Fruit fly (Drosophila melanogaster) whole organism, embryonic: ENCODE data around the gene CG2247.
A peak's percentile ranks its signal among the peaks of the same experiment; 100 is the strongest.

Experiments used
- Blimp-1 ChIP-seq: fragments of 200-800 bp; sonication (Bioruptor generic); optimal IDR thresholded peaks from 3 replicates; lab custom pipeline; 2018; ENCODE audit warnings: missing biosample characterization, missing genetic modification characterization, mild to moderate bottlenecking, moderate library complexity, missing genetic modification reagents
- CG11247 ChIP-seq: fragments of 200-800 bp; sonication (Bioruptor generic); IDR thresholded peaks from 2 replicates; pipeline ENCODE4 v1.3.6; 2022; ENCODE audit warnings: missing biosample characterization, missing genetic modification characterization
- CG11398 ChIP-seq: fragments of 200-800 bp; sonication (Bioruptor generic); optimal IDR thresholded peaks from 2 replicates; lab custom pipeline; 2016; ENCODE audit warnings: missing biosample characterization, missing genetic modification characterization
- CG11456 ChIP-seq: fragments of 200-800 bp; sonication (Bioruptor generic); IDR thresholded peaks from 3 replicates; pipeline ENCODE4 v1.3.6; 2022; ENCODE audit warnings: missing biosample characterization, missing genetic modification characterization
- CG12071 ChIP-seq: fragments of 200-800 bp; sonication (Bioruptor generic); optimal IDR thresholded peaks from 3 replicates; lab custom pipeline; 2018; ENCODE audit warnings: missing biosample characterization, mild to moderate bottlenecking, missing genetic modification characterization
- CG12391 ChIP-seq: fragments of 200-800 bp; sonication (Bioruptor generic); optimal IDR thresholded peaks from 3 replicates; lab custom pipeline; 2018; ENCODE audit warnings: missing biosample characterization, mild to moderate bottlenecking, missing genetic modification characterization, moderate library complexity
- CG13296 ChIP-seq: fragments of 200-800 bp; sonication (Bioruptor generic); optimal IDR thresholded peaks from 3 replicates; lab custom pipeline; 2018; ENCODE audit warnings: missing biosample characterization, mild to moderate bottlenecking, missing genetic modification characterization
- CG14710 ChIP-seq: fragments of 200-800 bp; sonication (Bioruptor generic); optimal IDR thresholded peaks from 3 replicates; lab custom pipeline; 2019; ENCODE audit warnings: missing biosample characterization, mild to moderate bottlenecking, missing genetic modification characterization, moderate library complexity
- CG14860 ChIP-seq: fragments of 200-800 bp; sonication (Bioruptor generic); IDR thresholded peaks from 3 replicates; pipeline ENCODE4 v1.3.6; 2022; ENCODE audit warnings: missing biosample characterization, missing genetic modification characterization; ENCODE audit not compliant: partially characterized antibody
- CG15514 ChIP-seq: fragments of 200-800 bp; sonication (Bioruptor generic); optimal IDR thresholded peaks from 3 replicates; lab custom pipeline; 2017; ENCODE audit warnings: missing biosample characterization, missing genetic modification characterization, mild to moderate bottlenecking, moderate library complexity, missing genetic modification reagents
- CG16863 ChIP-seq: fragments of 200-800 bp; sonication (Bioruptor generic); optimal IDR thresholded peaks from 3 replicates; lab custom pipeline; 2016; ENCODE audit warnings: missing biosample characterization, missing genetic modification characterization
- CG1792 ChIP-seq: fragments of 200-800 bp; sonication (Bioruptor generic); optimal IDR thresholded peaks from 2 replicates; lab custom pipeline; 2016; ENCODE audit warnings: missing biosample characterization, missing genetic modification characterization
- CG1832 ChIP-seq: fragments of 200-800 bp; sonication (Bioruptor generic); optimal IDR thresholded peaks from 2 replicates; lab custom pipeline; 2017; ENCODE audit warnings: missing biosample characterization, mild to moderate bottlenecking, missing genetic modification characterization, inconsistent platforms
- CG3065 ChIP-seq: fragments of 200-800 bp; sonication (Bioruptor generic); optimal IDR thresholded peaks from 2 replicates; lab custom pipeline; 2016; ENCODE audit warnings: missing biosample characterization, missing genetic modification characterization
- CG4328 ChIP-seq: fragments of 200-800 bp; sonication (Bioruptor generic); optimal IDR thresholded peaks from 3 replicates; lab custom pipeline; 2017; ENCODE audit warnings: missing biosample characterization, missing genetic modification reagents, missing genetic modification characterization
- CG4424 ChIP-seq: fragments of 200-800 bp; sonication (Bioruptor generic); optimal IDR thresholded peaks from 3 replicates; lab custom pipeline; 2016; ENCODE audit warnings: missing biosample characterization, missing genetic modification characterization
- CG6854 ChIP-seq: fragments of 200-800 bp; sonication (Bioruptor generic); optimal IDR thresholded peaks from 3 replicates; lab custom pipeline; 2017; ENCODE audit warnings: missing biosample characterization, mild to moderate bottlenecking, missing genetic modification characterization
- CG7839 ChIP-seq: fragments of 200-800 bp; sonication (Bioruptor generic); optimal IDR thresholded peaks from 3 replicates; lab custom pipeline; 2018; ENCODE audit warnings: missing biosample characterization, mild to moderate bottlenecking, missing genetic modification characterization, moderate library complexity
- CG8765 ChIP-seq: fragments of 200-800 bp; sonication (Bioruptor generic); IDR thresholded peaks from 2 replicates; pipeline ENCODE4 v1.3.6; 2022; ENCODE audit warnings: missing biosample characterization, missing genetic modification characterization
- CG9215 ChIP-seq: fragments of 200-800 bp; sonication (Bioruptor generic); IDR thresholded peaks from 2 replicates; pipeline ENCODE4 v1.3.6; 2022; ENCODE audit warnings: missing biosample characterization, missing genetic modification characterization
- CHES-1-like ChIP-seq: fragments of 200-800 bp; sonication (Bioruptor generic); optimal IDR thresholded peaks from 2 replicates; lab custom pipeline; 2016; ENCODE audit warnings: missing biosample characterization, missing genetic modification characterization
- D19A ChIP-seq: fragments of 200-800 bp; optimal IDR thresholded peaks from 3 replicates; lab custom pipeline; 2019; ENCODE audit warnings: missing biosample characterization, mild to moderate bottlenecking, missing genetic modification characterization, moderate library complexity
- HLH4C ChIP-seq: fragments of 200-800 bp; sonication (Bioruptor generic); IDR thresholded peaks from 3 replicates; pipeline ENCODE4 v1.3.6; 2022; ENCODE audit warnings: missing biosample characterization, missing genetic modification characterization; ENCODE audit not compliant: partially characterized antibody
- HLH54F ChIP-seq: fragments of 200-800 bp; sonication (Bioruptor generic); optimal IDR thresholded peaks from 3 replicates; lab custom pipeline; 2016; ENCODE audit warnings: missing biosample characterization, missing genetic modification characterization
- HLHmδ ChIP-seq: fragments of 200-800 bp; sonication (Bioruptor generic); optimal IDR thresholded peaks from 2 replicates; lab custom pipeline; 2018; ENCODE audit warnings: missing biosample characterization, mild to moderate bottlenecking, missing genetic modification characterization, moderate library complexity
- Hmx ChIP-seq: fragments of 200-800 bp; sonication (Bioruptor generic); optimal IDR thresholded peaks from 2 replicates; lab custom pipeline; 2016; ENCODE audit warnings: missing biosample characterization, missing genetic modification characterization
- Hr78 ChIP-seq, 2 experiments: fragments of 200-800 bp in 1 of 2; fragments of >200 bp in 1 of 2; sonication (Bioruptor generic) in 1 of 2; optimal IDR thresholded peaks; 2 replicates each; lab custom pipeline; 2017 to 2019; ENCODE audit warnings: missing biosample characterization in 2 of 2, missing genetic modification characterization in 2 of 2, mild to moderate bottlenecking in 1 of 2, moderate library complexity in 1 of 2
- Myb ChIP-seq: fragments of 200-800 bp; sonication (Bioruptor generic); optimal IDR thresholded peaks from 2 replicates; lab custom pipeline; 2016; ENCODE audit warnings: missing biosample characterization, missing genetic modification characterization
- Oli ChIP-seq: fragments of 200-800 bp; sonication (Bioruptor generic); optimal IDR thresholded peaks from 2 replicates; lab custom pipeline; 2018; ENCODE audit warnings: missing biosample characterization, mild to moderate bottlenecking, missing genetic modification characterization, moderate library complexity
- Sin3A ChIP-seq: fragments of >200 bp; optimal IDR thresholded peaks from 2 replicates; lab custom pipeline; 2018
- Taf1 ChIP-seq: fragments of 200-800 bp; sonication (Bioruptor generic); IDR thresholded peaks from 2 replicates; pipeline ENCODE4 v1.3.6; 2022; ENCODE audit warnings: missing biosample characterization, missing genetic modification characterization
- Vsx1 ChIP-seq: fragments of 200-800 bp; sonication (Bioruptor generic); optimal IDR thresholded peaks from 2 replicates; lab custom pipeline; 2017; ENCODE audit warnings: missing biosample characterization, mild to moderate bottlenecking, missing genetic modification characterization, missing genetic modification reagents
- al ChIP-seq: fragments of 200-800 bp; sonication (Bioruptor generic); IDR thresholded peaks from 2 replicates; pipeline ENCODE4 v1.3.6; 2022; ENCODE audit warnings: missing biosample characterization, missing genetic modification characterization
- bcd ChIP-seq: fragments of 200-800 bp; sonication (Bioruptor generic); optimal IDR thresholded peaks from 2 replicates; lab custom pipeline; 2017; ENCODE audit warnings: missing biosample characterization, mild to moderate bottlenecking, missing genetic modification characterization
- bsh ChIP-seq, 2 experiments: fragments of 200-800 bp; sonication (Bioruptor generic); optimal IDR thresholded peaks; 2 replicates each; lab custom pipeline; 2017 to 2018; ENCODE audit warnings: mild to moderate bottlenecking in 2 of 2, missing biosample characterization in 2 of 2, missing genetic modification characterization in 2 of 2, moderate library complexity in 1 of 2
- btn ChIP-seq: fragments of 200-800 bp; sonication (Bioruptor generic); optimal IDR thresholded peaks from 2 replicates; lab custom pipeline; 2016; ENCODE audit warnings: missing biosample characterization, missing genetic modification characterization
- exex ChIP-seq: fragments of 200-800 bp; sonication (Bioruptor generic); optimal IDR thresholded peaks from 4 replicates; lab custom pipeline; 2018; ENCODE audit warnings: missing biosample characterization, mild to moderate bottlenecking, missing genetic modification characterization, moderate library complexity
- eyg ChIP-seq: fragments of 200-800 bp; sonication (Bioruptor generic); optimal IDR thresholded peaks from 3 replicates; lab custom pipeline; 2016; ENCODE audit warnings: missing biosample characterization, missing genetic modification characterization
- klu ChIP-seq: fragments of 200-800 bp; sonication (Bioruptor generic); IDR thresholded peaks from 2 replicates; pipeline ENCODE4 v1.3.6; 2022; ENCODE audit warnings: missing biosample characterization, missing genetic modification characterization
- lola ChIP-seq, 3 experiments: fragments of >200 bp in 2 of 3; fragments of 200-800 bp in 1 of 3; sonication (Bioruptor generic) in 1 of 3; optimal IDR thresholded peaks; 2 replicates each; lab custom pipeline; 2017 to 2019; ENCODE audit warnings: missing biosample characterization in 3 of 3, missing genetic modification characterization in 3 of 3, mild to moderate bottlenecking in 1 of 3, moderate library complexity in 1 of 3
- maf-S ChIP-seq: fragments of 200-800 bp; sonication (Bioruptor generic); optimal IDR thresholded peaks from 2 replicates; lab custom pipeline; 2016; ENCODE audit warnings: missing biosample characterization, missing genetic modification characterization
- mirr ChIP-seq: fragments of 200-800 bp; sonication (Bioruptor generic); optimal IDR thresholded peaks from 3 replicates; lab custom pipeline; 2018; ENCODE audit warnings: missing biosample characterization, mild to moderate bottlenecking, missing genetic modification characterization
- nau ChIP-seq: fragments of 200-800 bp; sonication (Bioruptor generic); optimal IDR thresholded peaks from 3 replicates; lab custom pipeline; 2017; ENCODE audit warnings: missing biosample characterization, mild to moderate bottlenecking, missing genetic modification characterization, missing genetic modification reagents
- nerfin-1 ChIP-seq: fragments of 200-800 bp; sonication (Bioruptor generic); optimal IDR thresholded peaks from 3 replicates; lab custom pipeline; 2019; ENCODE audit warnings: missing biosample characterization, mild to moderate bottlenecking, missing genetic modification characterization, moderate library complexity
- psq ChIP-seq: fragments of 200-800 bp; sonication (Bioruptor generic); optimal IDR thresholded peaks from 2 replicates; lab custom pipeline; 2017; ENCODE audit warnings: missing biosample characterization, missing genetic modification characterization
- pum ChIP-seq: fragments of 200-800 bp; sonication (Bioruptor generic); optimal IDR thresholded peaks from 2 replicates; lab custom pipeline; 2016; ENCODE audit warnings: missing biosample characterization, missing genetic modification characterization
- ssp ChIP-seq: fragments of 200-800 bp; sonication (Bioruptor generic); IDR thresholded peaks from 2 replicates; pipeline ENCODE4 v1.3.6; 2022; ENCODE audit warnings: missing biosample characterization, missing genetic modification characterization
- tll ChIP-seq, 2 experiments: fragments of 200-800 bp in 1 of 2; fragments of >200 bp in 1 of 2; sonication (Bioruptor generic) in 1 of 2; optimal IDR thresholded peaks; 2 replicates each; lab custom pipeline; 2017 to 2019; ENCODE audit warnings: missing biosample characterization in 2 of 2, missing genetic modification characterization in 2 of 2, mild to moderate bottlenecking in 1 of 2, moderate library complexity in 1 of 2
- usp ChIP-seq: fragments of >200 bp; optimal IDR thresholded peaks from 2 replicates; lab custom pipeline; 2017; ENCODE audit warnings: missing biosample characterization, missing genetic modification characterization

CG2247 gene

DNA sequence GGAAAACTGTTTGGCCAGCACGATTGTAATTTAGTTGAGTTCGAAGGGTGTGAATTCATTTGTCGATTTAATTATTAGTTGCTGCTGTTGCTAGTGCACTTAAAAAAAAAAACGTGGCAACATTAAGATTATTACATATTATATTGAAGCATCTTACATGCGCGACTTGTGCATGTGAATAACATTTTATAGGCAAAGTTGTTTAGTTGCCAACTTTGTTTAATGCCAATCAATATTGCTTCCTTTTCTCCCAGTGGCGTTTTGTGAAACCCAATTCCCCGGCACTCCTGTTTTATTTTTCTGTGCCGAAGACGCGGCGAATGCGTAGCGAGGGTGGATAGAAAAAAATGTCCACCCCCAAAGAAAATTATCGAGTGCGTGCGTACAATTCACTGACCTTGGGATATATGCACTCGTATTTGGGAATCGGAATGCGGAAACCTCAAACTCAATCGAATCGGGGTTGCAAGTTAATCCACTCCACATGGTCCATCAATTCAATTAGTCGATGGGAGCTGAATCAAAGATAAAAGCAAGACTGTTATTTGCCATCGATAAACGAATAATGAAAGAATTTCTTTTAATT is 17.6 kb upstream of the CG2247 start (continued):
- no peak for TF ChIP-seq usp
- peak; percentile 33 for TF ChIP-seq CG16863
- TF ChIP-seq CG1792 (GFP tag; lab: Kevin White, UChicago) = no peak
- peak; percentile 62 for TF ChIP-seq CG7839 (tag; lab: Kevin White, UChicago)
- peak in 1 of 3 experiments; percentile 76 for TF ChIP-seq lola (GFP tag; optimal IDR thresholded peaks at IDR 0.05; lab: Kevin White, UChicago)
- TF ChIP-seq Oli = peak; percentile 57
- TF ChIP-seq bcd (GFP tag; lab: Kevin White, UChicago) = peak; percentile 29
- no peak for TF ChIP-seq CG1832 (GFP tag; lab: Kevin White, UChicago)
- peak; percentile 82 for TF ChIP-seq nerfin-1
- TF ChIP-seq Sin3A (lab: Kevin White, UChicago) = no peak
- TF ChIP-seq exex (tag; lab: Kevin White, UChicago) = no peak
- peak; percentile 69 for TF ChIP-seq CG14710 (tag; lab: Kevin White, UChicago)
- TF ChIP-seq eyg (GFP tag; lab: Kevin White, UChicago) = no peak
- peak; percentile 34 for TF ChIP-seq D19A (tag; lab: Kevin White, UChicago)
- peak; percentile 8 for TF ChIP-seq nau (GFP tag; lab: Kevin White, UChicago)
- TF ChIP-seq CG3065 = no peak
- peak; percentile 31 for TF ChIP-seq maf-S (GFP tag; lab: Kevin White, UChicago)
- no peak for TF ChIP-seq pum (GFP tag; lab: Kevin White, UChicago)
- TF ChIP-seq CG12071 (GFP tag; lab: Kevin White, UChicago) = no peak
- peak; percentile 23; the same call in 1 of the 2 replicates for TF ChIP-seq ssp (GFP tag; lab: Robert Waterston, UW)
- TF ChIP-seq mirr = no peak
- TF ChIP-seq CG4424 (GFP tag; lab: Kevin White, UChicago) = peak; percentile 63
- peak; percentile 29 for TF ChIP-seq psq
- TF ChIP-seq CG11456 = peak; percentile 64; the same call in 1 of the 3 replicates
- TF ChIP-seq Taf1 = no peak
- TF ChIP-seq bsh (GFP tag; optimal IDR thresholded peaks at IDR 0.05; lab: Kevin White, UChicago) = peak in 1 of 2 experiments; percentile 84
- TF ChIP-seq btn (GFP tag; lab: Kevin White, UChicago) = peak; percentile 7
- no peak for TF ChIP-seq CG6854 (GFP tag; lab: Kevin White, UChicago)
- peak; percentile 73 for TF ChIP-seq Blimp-1
- no peak for TF ChIP-seq tll (GFP tag; optimal IDR thresholded peaks at IDR 0.05; lab: Kevin White, UChicago)
- no peak; the same call in 1 of the 2 replicates for TF ChIP-seq CG8765 (GFP tag; lab: Robert Waterston, UW)
- TF ChIP-seq Myb (GFP tag; lab: Kevin White, UChicago) = no peak
- TF ChIP-seq CG14860 (GFP tag; lab: Robert Waterston, UW) = no peak
- no peak for TF ChIP-seq HLH4C
- TF ChIP-seq CG11247 (GFP tag; lab: Robert Waterston, UW) = peak; percentile 32; the same call in 1 of the 2 replicates
- TF ChIP-seq HLHmδ (GFP tag; lab: Kevin White, UChicago) = no peak
- TF ChIP-seq CG12391 (tag; lab: Kevin White, UChicago) = peak; percentile 75
- TF ChIP-seq CG4328 = no peak
- TF ChIP-seq klu (GFP tag; lab: Robert Waterston, UW) = no peak
- no peak for TF ChIP-seq CHES-1-like (GFP tag; lab: Kevin White, UChicago)
- no peak for TF ChIP-seq CG11398 (GFP tag; lab: Kevin White, UChicago)
- no peak for TF ChIP-seq HLH54F
- TF ChIP-seq Vsx1 (GFP tag; lab: Kevin White, UChicago) = no peak
- TF ChIP-seq al (GFP tag; lab: Robert Waterston, UW) = no peak
- TF ChIP-seq CG15514 = no peak
- no peak for TF ChIP-seq CG13296 (GFP tag; lab: Kevin White, UChicago)
- TF ChIP-seq Hr78 (GFP tag; optimal IDR thresholded peaks at IDR 0.05; lab: Kevin White, UChicago) = no peak
- no peak for TF ChIP-seq CG9215 (GFP tag; lab: Robert Waterston, UW)
- no peak for TF ChIP-seq Hmx
